Worm (Caenorhabditis elegans) whole organism, L3 larva: Measurements from ENCODE around the gene Y70G10A.4.

Experiments used
- R02D3.7 ChIP-seq: fragments of 150-350 bp; optimal IDR thresholded peaks from 2 replicates; lab custom pipeline; 2014; ENCODE audit warnings: missing biosample characterization, missing genetic modification characterization
- ZK546.5 ChIP-seq: sonication (generic microtip); optimal IDR thresholded peaks from 2 replicates; lab custom pipeline; 2017; ENCODE audit warnings: missing biosample characterization, missing genetic modification characterization
- aly-2 ChIP-seq: fragments of 150-350 bp; optimal IDR thresholded peaks from 2 replicates; lab custom pipeline; 2014; ENCODE audit warnings: missing biosample characterization, missing genetic modification characterization
- ama-1 ChIP-seq: fragments of 150-350 bp; optimal IDR thresholded peaks from 2 replicates; lab custom pipeline; 2018
- ceh-16 ChIP-seq: sonication (generic microtip); optimal IDR thresholded peaks from 2 replicates; lab custom pipeline; 2017; ENCODE audit warnings: missing biosample characterization, missing genetic modification characterization
- ceh-28 ChIP-seq: fragments of 150-350 bp; optimal IDR thresholded peaks from 2 replicates; lab custom pipeline; 2014; ENCODE audit warnings: missing biosample characterization, missing genetic modification reagents, missing genetic modification characterization
- ceh-82 ChIP-seq: fragments of 150-350 bp; optimal IDR thresholded peaks from 2 replicates; lab custom pipeline; 2014; ENCODE audit warnings: missing biosample characterization, missing genetic modification characterization
- ceh-9 ChIP-seq: sonication (generic microtip); optimal IDR thresholded peaks from 2 replicates; lab custom pipeline; 2018; ENCODE audit warnings: missing biosample characterization, missing genetic modification characterization
- daf-12 ChIP-seq: fragments of 150-350 bp; optimal IDR thresholded peaks from 2 replicates; lab custom pipeline; 2014; ENCODE audit warnings: missing biosample characterization, missing genetic modification reagents, missing genetic modification characterization
- egl-5 ChIP-seq: fragments of 150-350 bp; optimal IDR thresholded peaks from 2 replicates; lab custom pipeline; 2017; ENCODE audit warnings: missing biosample characterization, missing genetic modification reagents, missing genetic modification characterization, inconsistent platforms
- elt-2 ChIP-seq: sonication (generic microtip); optimal IDR thresholded peaks from 2 replicates; lab custom pipeline; 2016; ENCODE audit warnings: missing genetic modification reagents, mild to moderate bottlenecking, missing genetic modification characterization, missing compliant biosample characterization
- elt-3 ChIP-seq, 3 experiments: fragments of 150-350 bp in 1 of 3; sonication (generic microtip) in 2 of 3; optimal IDR thresholded peaks; 2 replicates in 2 of 3; 4 replicates in 1 of 3; lab custom pipeline; 2014 to 2017; ENCODE audit warnings: missing biosample characterization in 3 of 3, missing genetic modification characterization in 3 of 3
- eor-1 ChIP-seq, 2 experiments: fragments of 150-350 bp; optimal IDR thresholded peaks; 2 replicates each; lab custom pipeline; 2014 to 2018; ENCODE audit warnings: missing biosample characterization in 2 of 2, missing genetic modification characterization in 2 of 2
- fkh-10 ChIP-seq: sonication (generic microtip); optimal IDR thresholded peaks from 2 replicates; lab custom pipeline; 2017; ENCODE audit warnings: missing biosample characterization, missing genetic modification reagents, missing genetic modification characterization
- fkh-2 ChIP-seq: fragments of 150-350 bp; optimal IDR thresholded peaks from 2 replicates; lab custom pipeline; 2014; ENCODE audit warnings: missing biosample characterization, missing genetic modification reagents, missing genetic modification characterization
- fos-1 ChIP-seq: fragments of 150-350 bp; optimal IDR thresholded peaks from 2 replicates; lab custom pipeline; 2014; ENCODE audit warnings: missing biosample characterization, missing genetic modification characterization
- hmg-11 ChIP-seq: sonication (generic microtip); optimal IDR thresholded peaks from 2 replicates; lab custom pipeline; 2016; ENCODE audit warnings: missing genetic modification characterization, missing compliant biosample characterization
- jun-1 ChIP-seq: fragments of 150-350 bp; optimal IDR thresholded peaks from 2 replicates; lab custom pipeline; 2014; ENCODE audit warnings: missing biosample characterization, missing genetic modification reagents, missing genetic modification characterization
- lin-15B ChIP-seq: fragments of 150-350 bp; optimal IDR thresholded peaks from 2 replicates; lab custom pipeline; 2014; ENCODE audit warnings: missing biosample characterization, missing genetic modification characterization
- lin-39 ChIP-seq: fragments of 150-350 bp; optimal IDR thresholded peaks from 2 replicates; lab custom pipeline; 2018; ENCODE audit warnings: missing biosample characterization, missing genetic modification reagents, missing genetic modification characterization
- lsy-12 ChIP-seq: sonication (generic microtip); optimal IDR thresholded peaks from 2 replicates; lab custom pipeline; 2016; ENCODE audit warnings: mild to moderate bottlenecking, missing genetic modification characterization, missing compliant biosample characterization
- mdl-1 ChIP-seq: fragments of 150-350 bp; optimal IDR thresholded peaks from 2 replicates; lab custom pipeline; 2014; ENCODE audit warnings: missing biosample characterization, missing genetic modification characterization
- mml-1 ChIP-seq: fragments of 150-350 bp; sonication (generic microtip); optimal IDR thresholded peaks from 3 replicates; lab custom pipeline; 2014; ENCODE audit warnings: missing biosample characterization, missing genetic modification characterization
- nfya-1 ChIP-seq: sonication (generic microtip); optimal IDR thresholded peaks from 2 replicates; lab custom pipeline; 2017; ENCODE audit warnings: missing genetic modification characterization, mild to moderate bottlenecking, missing compliant biosample characterization, antibody characterized with exemption, moderate library complexity; ENCODE audit not compliant: insufficient read depth
- nhr-11 ChIP-seq: fragments of 150-350 bp; optimal IDR thresholded peaks from 2 replicates; lab custom pipeline; 2014; ENCODE audit warnings: missing biosample characterization, missing genetic modification characterization
- nhr-12 ChIP-seq: fragments of 150-350 bp; optimal IDR thresholded peaks from 2 replicates; lab custom pipeline; 2014; ENCODE audit warnings: missing biosample characterization, missing genetic modification characterization
- nhr-23 ChIP-seq: fragments of 150-350 bp; optimal IDR thresholded peaks from 2 replicates; lab custom pipeline; 2014; ENCODE audit warnings: missing biosample characterization, missing genetic modification reagents, missing genetic modification characterization
- nhr-25 ChIP-seq: sonication (generic microtip); optimal IDR thresholded peaks from 2 replicates; lab custom pipeline; 2017; ENCODE audit warnings: missing biosample characterization, missing genetic modification characterization
- nhr-28 ChIP-seq: fragments of 150-350 bp; optimal IDR thresholded peaks from 2 replicates; lab custom pipeline; 2014; ENCODE audit warnings: missing biosample characterization, missing genetic modification characterization
- nhr-43 ChIP-seq: sonication (generic microtip); optimal IDR thresholded peaks from 2 replicates; lab custom pipeline; 2016; ENCODE audit warnings: mild to moderate bottlenecking, missing genetic modification characterization, missing compliant biosample characterization; ENCODE audit not compliant: poor library complexity, severe bottlenecking
- nhr-67 ChIP-seq: fragments of 150-350 bp; optimal IDR thresholded peaks from 2 replicates; lab custom pipeline; 2014; ENCODE audit warnings: missing biosample characterization, missing genetic modification characterization
- nhr-76 ChIP-seq: fragments of 150-350 bp; sonication (generic microtip); optimal IDR thresholded peaks from 5 replicates; lab custom pipeline; 2014; ENCODE audit warnings: missing biosample characterization, missing genetic modification characterization
- nhr-77 ChIP-seq: fragments of 150-350 bp; optimal IDR thresholded peaks from 2 replicates; lab custom pipeline; 2014; ENCODE audit warnings: missing biosample characterization, missing genetic modification characterization
- pha-4 ChIP-seq: fragments of 150-350 bp; optimal IDR thresholded peaks from 2 replicates; lab custom pipeline; 2014; ENCODE audit warnings: missing biosample characterization, missing genetic modification reagents, missing genetic modification characterization
- pqm-1 ChIP-seq: fragments of 150-350 bp; optimal IDR thresholded peaks from 2 replicates; lab custom pipeline; 2017; ENCODE audit warnings: missing biosample characterization, missing genetic modification characterization, inconsistent platforms
- sea-2 ChIP-seq: fragments of 150-350 bp; sonication (generic microtip); optimal IDR thresholded peaks from 4 replicates; lab custom pipeline; 2014; ENCODE audit warnings: missing biosample characterization, missing genetic modification reagents, missing genetic modification characterization
- skn-1 ChIP-seq: fragments of 150-350 bp; optimal IDR thresholded peaks from 2 replicates; lab custom pipeline; 2014; ENCODE audit warnings: missing biosample characterization, missing genetic modification characterization
- snpc-4 ChIP-seq: fragments of 150-350 bp; optimal IDR thresholded peaks from 2 replicates; lab custom pipeline; 2014; ENCODE audit warnings: missing biosample characterization, missing genetic modification characterization
- tbx-2 ChIP-seq: sonication (generic microtip); optimal IDR thresholded peaks from 2 replicates; lab custom pipeline; 2016; ENCODE audit warnings: mild to moderate bottlenecking, missing genetic modification characterization, missing compliant biosample characterization
- unc-39 ChIP-seq: sonication (generic microtip); optimal IDR thresholded peaks from 4 replicates; lab custom pipeline; 2017; ENCODE audit warnings: missing biosample characterization, missing genetic modification characterization
- unc-62 ChIP-seq: fragments of 150-350 bp; sonication (generic microtip); optimal IDR thresholded peaks from 4 replicates; lab custom pipeline; 2014; ENCODE audit warnings: missing biosample characterization, missing genetic modification reagents, missing genetic modification characterization
- zag-1 ChIP-seq: fragments of 150-350 bp; optimal IDR thresholded peaks from 2 replicates; lab custom pipeline; 2014; ENCODE audit warnings: missing biosample characterization, missing genetic modification characterization
- ztf-4 ChIP-seq: fragments of 150-350 bp; optimal IDR thresholded peaks from 2 replicates; lab custom pipeline; 2014; ENCODE audit warnings: missing biosample characterization, missing genetic modification characterization

The Y70G10A.4 gene

DNA sequence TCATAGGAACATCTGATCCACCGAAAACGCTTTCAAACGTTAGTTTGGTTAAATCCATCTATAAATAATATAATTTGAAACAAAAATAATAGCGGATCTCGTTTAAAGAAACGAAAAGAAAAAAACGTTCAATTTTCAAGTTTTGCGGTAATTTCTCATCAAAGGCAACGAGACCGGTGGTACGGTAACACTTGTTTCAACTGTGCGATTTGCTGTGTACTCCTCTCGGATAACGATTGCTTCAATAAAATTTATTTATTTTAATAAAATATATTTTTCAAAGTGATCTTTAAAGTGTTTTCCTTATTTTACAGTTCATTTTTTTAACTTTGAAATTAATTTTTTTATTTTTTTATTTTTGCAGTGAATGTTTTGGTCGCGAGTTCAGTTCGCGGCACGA is 3.4 kb upstream of the Y70G10A.4 start, which contains the start of the genes rde-4 and cox-14:
rde-4 (minus strand) TSS at position 60 of the 400 bp plus-strand sequence.
cox-14 (plus strand) TSS at position 356 of the 400 bp plus-strand sequence.
- TF ChIP-seq elt-2, result no peak
- TF ChIP-seq nhr-25, result peak; percentile 54
- peak; percentile 44 for TF ChIP-seq hmg-11 (tag; lab: Kevin White, UChicago)
- no peak for TF ChIP-seq tbx-2 (tag; lab: Kevin White, UChicago)
- no peak for TF ChIP-seq sea-2
- peak; percentile 44 for TF ChIP-seq snpc-4 (tag; lab: Kevin White, UChicago)
- no peak for TF ChIP-seq aly-2 (tag; lab: Kevin White, UChicago)
- TF ChIP-seq nfya-1 (tag; lab: Kevin White, UChicago), result peak; percentile 97
- peak; percentile 94 for TF ChIP-seq lin-15B
- peak; percentile 94 for TF ChIP-seq nhr-23
- TF ChIP-seq skn-1 (tag; lab: Kevin White, UChicago), result peak; percentile 81
- TF ChIP-seq fkh-10, result peak; percentile 70
- TF ChIP-seq ama-1 (lab: Kevin White, UChicago), result peak; percentile 15
- TF ChIP-seq egl-5 (tag; lab: Kevin White, UChicago), result peak; percentile 97
- peak; percentile 97 for TF ChIP-seq pha-4
- no peak for TF ChIP-seq nhr-77 (tag; lab: Kevin White, UChicago)
- no peak for TF ChIP-seq lsy-12
- TF ChIP-seq unc-39 (tag; lab: Kevin White, UChicago), result no peak
- no peak for TF ChIP-seq fkh-2
- peak; percentile 68 for TF ChIP-seq pqm-1 (tag; lab: Kevin White, UChicago)
- TF ChIP-seq nhr-43 (tag; lab: Kevin White, UChicago), result peak; percentile 59
- TF ChIP-seq lin-39 (tag; lab: Kevin White, UChicago), result peak; percentile 90
- peak; percentile 20 for TF ChIP-seq ceh-82

- TF ChIP-seq ceh-82 (no peak), pqm-1 (tag; lab: Kevin White, UChicago) (no peak)
Observed at ce11 chrIII:10231641-10232040, 9.7 kb downstream of the Y70G10A.4 start.

DNA sequence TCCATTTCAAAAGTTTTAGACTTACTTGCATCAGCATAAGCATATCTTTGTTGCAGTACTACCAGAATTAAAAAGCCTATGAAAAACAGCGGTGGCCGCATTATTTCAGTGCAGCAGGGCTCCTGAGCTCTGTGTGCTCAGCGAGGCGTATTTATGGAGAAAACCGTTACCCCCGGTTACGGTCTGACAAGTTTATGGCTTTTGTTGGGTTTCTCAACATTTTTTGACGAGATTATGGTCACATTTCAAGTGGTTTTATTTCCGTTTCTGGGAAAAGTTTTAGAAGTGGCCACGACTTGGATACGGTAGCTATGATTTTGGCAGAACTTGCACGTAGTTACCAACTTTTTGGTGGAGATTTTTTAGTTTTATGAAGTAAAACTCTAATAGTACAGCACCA is 12.0 kb downstream of the Y70G10A.4 start, which contains the start of gene paml-1:
paml-1 (minus strand) TSS at position 101 of the 400 bp plus-strand sequence.
- TF ChIP-seq elt-3 (tag; optimal IDR thresholded peaks at IDR 0.05; lab: Kevin White, UChicago) (no peak), lin-39 (tag; lab: Kevin White, UChicago) (no peak), nhr-76 (tag; lab: Kevin White, UChicago) (no peak), tbx-2 (tag; lab: Kevin White, UChicago) (no peak), pqm-1 (tag; lab: Kevin White, UChicago) (no peak), nhr-28 (no peak), fkh-2 (no peak)

ce11 chrIII:10236291-10236871 is 14.4 kb downstream of the Y70G10A.4 start:
- no peak for TF ChIP-seq ceh-82
- no peak for TF ChIP-seq lin-39 (tag; lab: Kevin White, UChicago)
- TF ChIP-seq egl-5 (tag; lab: Kevin White, UChicago), result no peak
- TF ChIP-seq ceh-9 (tag; lab: Kevin White, UChicago), result no peak
- TF ChIP-seq nhr-77 (tag; lab: Kevin White, UChicago), result no peak
- no peak for TF ChIP-seq nhr-12
- TF ChIP-seq nhr-25, result peak; percentile 25
- TF ChIP-seq nfya-1 (tag; lab: Kevin White, UChicago), result no peak
- no peak for TF ChIP-seq nhr-11
- peak in 1 of 3 experiments; percentile 61 for TF ChIP-seq elt-3 (tag; optimal IDR thresholded peaks at IDR 0.05; lab: Kevin White, UChicago)
- no peak for TF ChIP-seq pha-4
- TF ChIP-seq ama-1 (lab: Kevin White, UChicago), result peak; percentile 37
- no peak for TF ChIP-seq R02D3.7
- TF ChIP-seq snpc-4 (tag; lab: Kevin White, UChicago), result no peak
- TF ChIP-seq fkh-2, result no peak
- no peak for TF ChIP-seq mdl-1 (tag; lab: Kevin White, UChicago)
- TF ChIP-seq tbx-2 (tag; lab: Kevin White, UChicago), result no peak
- TF ChIP-seq ceh-16 (tag; lab: Kevin White, UChicago), result no peak
- peak; percentile 16 for TF ChIP-seq ztf-4 (tag; lab: Kevin White, UChicago)
- no peak for TF ChIP-seq ZK546.5 (tag; lab: Kevin White, UChicago)
- TF ChIP-seq eor-1 (tag; optimal IDR thresholded peaks at IDR 0.05; lab: Kevin White, UChicago), result no peak
- TF ChIP-seq lsy-12, result no peak
- no peak for TF ChIP-seq pqm-1 (tag; lab: Kevin White, UChicago)
- TF ChIP-seq nhr-67 (tag; lab: Kevin White, UChicago), result no peak
- no peak for TF ChIP-seq fkh-10
- TF ChIP-seq daf-12 (tag; lab: Kevin White, UChicago), result no peak
- TF ChIP-seq nhr-28, result no peak
- no peak for TF ChIP-seq jun-1 (tag; lab: Kevin White, UChicago)
- no peak for TF ChIP-seq lin-15B
- TF ChIP-seq hmg-11 (tag; lab: Kevin White, UChicago), result no peak
- no peak for TF ChIP-seq elt-2
- no peak for TF ChIP-seq fos-1 (tag; lab: Kevin White, UChicago)
- TF ChIP-seq skn-1 (tag; lab: Kevin White, UChicago), result no peak
- TF ChIP-seq zag-1 (tag; lab: Kevin White, UChicago), result no peak
- TF ChIP-seq ceh-28 (tag; lab: Kevin White, UChicago), result no peak
- no peak for TF ChIP-seq mml-1
- no peak for TF ChIP-seq unc-62
- peak; percentile 9 for TF ChIP-seq nhr-43 (tag; lab: Kevin White, UChicago)
- TF ChIP-seq nhr-23, result no peak
- TF ChIP-seq, all 47 proteins: peak for 5
